Fruit fly (Drosophila melanogaster) whole organism, embryonic: Measurements from ENCODE around the gene Rabex-5.

Source experiments
- Adf1 ChIP-seq: fragments of 200-800 bp; sonication (Bioruptor generic); IDR thresholded peaks from 2 replicates; pipeline ENCODE4 v1.3.6; 2022; ENCODE audit warnings: missing biosample characterization, missing genetic modification characterization
- Awh ChIP-seq: fragments of 200-800 bp; sonication (Bioruptor generic); IDR thresholded peaks from 2 replicates; pipeline ENCODE4, ENCODE4 v1.3.6; 2022; ENCODE audit warnings: missing biosample characterization, missing genetic modification characterization
- B-H2 ChIP-seq: fragments of 200-800 bp; sonication (Bioruptor generic); optimal IDR thresholded peaks from 2 replicates; lab custom pipeline; 2018; ENCODE audit warnings: missing biosample characterization, mild to moderate bottlenecking, missing genetic modification characterization
- Bgb ChIP-seq: fragments of 200-800 bp; sonication (Bioruptor generic); IDR thresholded peaks from 2 replicates; pipeline ENCODE4 v1.3.6; 2022; ENCODE audit warnings: missing biosample characterization, missing genetic modification characterization; ENCODE audit not compliant: partially characterized antibody
- CG11723 ChIP-seq: fragments of 200-800 bp; sonication (Bioruptor generic); optimal IDR thresholded peaks from 2 replicates; lab custom pipeline; 2017; ENCODE audit warnings: missing biosample characterization, mild to moderate bottlenecking, missing genetic modification characterization
- CG12769 ChIP-seq: fragments of 200-800 bp; sonication (Bioruptor generic); optimal IDR thresholded peaks from 2 replicates; lab custom pipeline; 2019; ENCODE audit warnings: missing biosample characterization, mild to moderate bottlenecking, missing genetic modification characterization, moderate library complexity
- CG14014 ChIP-seq: fragments of 200-800 bp; sonication (Bioruptor generic); IDR thresholded peaks from 2 replicates; pipeline ENCODE4 v1.3.6; 2022; ENCODE audit warnings: missing biosample characterization, missing genetic modification characterization
- CG14965 ChIP-seq: fragments of 200-800 bp; sonication (Bioruptor generic); optimal IDR thresholded peaks from 2 replicates; lab custom pipeline; 2016; ENCODE audit warnings: missing biosample characterization, missing genetic modification characterization, borderline replicate concordance
- CG15479 ChIP-seq: fragments of 200-800 bp; sonication (Bioruptor generic); optimal IDR thresholded peaks from 3 replicates; lab custom pipeline; 2019; ENCODE audit warnings: missing biosample characterization, mild to moderate bottlenecking, missing genetic modification characterization, moderate library complexity
- CG2129 ChIP-seq: fragments of 200-800 bp; sonication (Bioruptor generic); IDR thresholded peaks from 2 replicates; pipeline ENCODE4 v1.3.6; 2022; ENCODE audit warnings: missing biosample characterization, missing genetic modification characterization; ENCODE audit not compliant: partially characterized antibody
- CG30403 ChIP-seq: fragments of 200-800 bp; sonication (Bioruptor generic); optimal IDR thresholded peaks from 3 replicates; lab custom pipeline; 2016; ENCODE audit warnings: missing biosample characterization, missing genetic modification characterization
- CG30431 ChIP-seq: fragments of 200-800 bp; sonication (Bioruptor generic); optimal IDR thresholded peaks from 2 replicates; lab custom pipeline; 2017; ENCODE audit warnings: missing biosample characterization, missing genetic modification characterization
- CG3407 ChIP-seq: fragments of 200-800 bp; sonication (Bioruptor generic); optimal IDR thresholded peaks from 2 replicates; lab custom pipeline; 2018; ENCODE audit warnings: missing biosample characterization, mild to moderate bottlenecking, missing genetic modification characterization
- CG4424 ChIP-seq: fragments of 200-800 bp; sonication (Bioruptor generic); optimal IDR thresholded peaks from 3 replicates; lab custom pipeline; 2016; ENCODE audit warnings: missing biosample characterization, missing genetic modification characterization
- CG4617 ChIP-seq: fragments of 200-800 bp; sonication (Bioruptor generic); optimal IDR thresholded peaks from 3 replicates; lab custom pipeline; 2016; ENCODE audit warnings: missing biosample characterization, missing genetic modification characterization, borderline replicate concordance
- CG7372 ChIP-seq: fragments of 200-800 bp; sonication (Bioruptor generic); IDR thresholded peaks from 2 replicates; pipeline ENCODE4 v1.3.6; 2022; ENCODE audit warnings: missing biosample characterization, missing genetic modification characterization
- CG9876 ChIP-seq: fragments of 200-800 bp; sonication (Bioruptor generic); optimal IDR thresholded peaks from 2 replicates; lab custom pipeline; 2016; ENCODE audit warnings: missing biosample characterization, missing genetic modification characterization
- Chrac-16 ChIP-seq: fragments of 200-800 bp; sonication (Bioruptor generic); optimal IDR thresholded peaks from 3 replicates; lab custom pipeline; 2016; ENCODE audit warnings: missing biosample characterization, missing genetic modification characterization
- Dll ChIP-seq: fragments of 200-800 bp; sonication (Bioruptor generic); IDR thresholded peaks from 4 replicates; pipeline ENCODE4 v1.3.6; 2022; ENCODE audit warnings: missing biosample characterization, missing genetic modification characterization; ENCODE audit not compliant: partially characterized antibody
- Dref ChIP-seq: fragments of 200-800 bp; sonication (Bioruptor generic); IDR thresholded peaks from 2 replicates; pipeline ENCODE4 v1.3.6; 2022; ENCODE audit warnings: missing biosample characterization, missing genetic modification characterization
- Elba2 ChIP-seq: fragments of 200-800 bp; sonication (Bioruptor generic); optimal IDR thresholded peaks from 3 replicates; lab custom pipeline; 2016; ENCODE audit warnings: missing biosample characterization, missing genetic modification characterization
- Fer3 ChIP-seq: fragments of 200-800 bp; sonication (Bioruptor generic); optimal IDR thresholded peaks from 2 replicates; lab custom pipeline; 2018; ENCODE audit warnings: missing biosample characterization, mild to moderate bottlenecking, missing genetic modification characterization, moderate library complexity
- HmgD ChIP-seq: fragments of 200-800 bp; sonication (Bioruptor generic); optimal IDR thresholded peaks from 3 replicates; lab custom pipeline; 2016; ENCODE audit warnings: missing biosample characterization, missing genetic modification characterization
- Hmx ChIP-seq: fragments of 200-800 bp; sonication (Bioruptor generic); optimal IDR thresholded peaks from 2 replicates; lab custom pipeline; 2016; ENCODE audit warnings: missing biosample characterization, missing genetic modification characterization
- Hr39 ChIP-seq: fragments of >200 bp; optimal IDR thresholded peaks from 2 replicates; lab custom pipeline; 2017
- Lim3 ChIP-seq: fragments of 200-800 bp; sonication (Bioruptor generic); IDR thresholded peaks from 2 replicates; pipeline ENCODE4 v1.3.6; 2022; ENCODE audit warnings: missing biosample characterization, missing genetic modification characterization
- Meics ChIP-seq: fragments of 200-800 bp; sonication (Bioruptor generic); optimal IDR thresholded peaks from 2 replicates; lab custom pipeline; 2017; ENCODE audit warnings: missing biosample characterization, mild to moderate bottlenecking, missing genetic modification characterization
- Nf-YA ChIP-seq: fragments of 200-800 bp; sonication (Bioruptor generic); IDR thresholded peaks from 2 replicates; pipeline ENCODE4 v1.3.6; 2022; ENCODE audit warnings: missing biosample characterization, missing genetic modification characterization
- PHDP ChIP-seq: fragments of 200-800 bp; sonication (Bioruptor generic); optimal IDR thresholded peaks from 3 replicates; lab custom pipeline; 2018; ENCODE audit warnings: missing biosample characterization, mild to moderate bottlenecking, missing genetic modification characterization, moderate library complexity
- Scr ChIP-seq: fragments of 200-800 bp; sonication (Bioruptor generic); IDR thresholded peaks from 2 replicates; pipeline ENCODE4 v1.3.6; 2022; ENCODE audit warnings: missing biosample characterization, missing genetic modification characterization; ENCODE audit not compliant: partially characterized antibody
- Sin3A ChIP-seq: fragments of >200 bp; optimal IDR thresholded peaks from 2 replicates; lab custom pipeline; 2018
- Spps ChIP-seq: fragments of 200-800 bp; sonication (Bioruptor generic); optimal IDR thresholded peaks from 2 replicates; lab custom pipeline; 2018; ENCODE audit warnings: missing biosample characterization, mild to moderate bottlenecking, missing genetic modification characterization
- Trl ChIP-seq, 3 experiments: fragments of >200 bp in 2 of 3; fragments of 200-800 bp in 1 of 3; sonication (Bioruptor generic) in 1 of 3; optimal IDR thresholded peaks; 2 replicates in 1 of 3; 3 replicates in 2 of 3; lab custom pipeline; 2016 to 2017; ENCODE audit warnings: missing biosample characterization in 1 of 3, missing genetic modification characterization in 1 of 3
- ab ChIP-seq: fragments of 200-800 bp; sonication (Bioruptor generic); optimal IDR thresholded peaks from 2 replicates; lab custom pipeline; 2016; ENCODE audit warnings: missing biosample characterization, missing genetic modification characterization
- eyg ChIP-seq: fragments of 200-800 bp; sonication (Bioruptor generic); optimal IDR thresholded peaks from 3 replicates; lab custom pipeline; 2016; ENCODE audit warnings: missing biosample characterization, missing genetic modification characterization
- fd64A ChIP-seq: fragments of 200-800 bp; sonication (Bioruptor generic); optimal IDR thresholded peaks from 3 replicates; lab custom pipeline; 2018; ENCODE audit warnings: missing biosample characterization, mild to moderate bottlenecking, missing genetic modification characterization
- gfzf ChIP-seq: fragments of 200-800 bp; sonication (Bioruptor generic); optimal IDR thresholded peaks from 2 replicates; lab custom pipeline; 2016; ENCODE audit warnings: missing biosample characterization, mild to moderate bottlenecking, missing genetic modification characterization, moderate library complexity
- gsb ChIP-seq: fragments of 200-800 bp; sonication (Bioruptor generic); IDR thresholded peaks from 2 replicates; pipeline ENCODE4 v1.3.6; 2022; ENCODE audit warnings: missing biosample characterization, missing genetic modification characterization
- hbn ChIP-seq: fragments of 200-800 bp; sonication (Bioruptor generic); IDR thresholded peaks from 2 replicates; pipeline ENCODE4 v1.3.6; 2022; ENCODE audit warnings: missing biosample characterization, missing genetic modification characterization; ENCODE audit not compliant: partially characterized antibody
- jigr1 ChIP-seq: fragments of 200-800 bp; sonication (Bioruptor generic); IDR thresholded peaks from 3 replicates; pipeline ENCODE4 v1.3.6; 2022; ENCODE audit warnings: missing biosample characterization, missing genetic modification characterization
- jumu ChIP-seq: fragments of 200-800 bp; sonication (Bioruptor generic); optimal IDR thresholded peaks from 3 replicates; lab custom pipeline; 2016; ENCODE audit warnings: missing biosample characterization, missing genetic modification characterization
- klu ChIP-seq: fragments of 200-800 bp; sonication (Bioruptor generic); IDR thresholded peaks from 2 replicates; pipeline ENCODE4 v1.3.6; 2022; ENCODE audit warnings: missing biosample characterization, missing genetic modification characterization
- luna ChIP-seq: fragments of 200-800 bp; sonication (Bioruptor generic); optimal IDR thresholded peaks from 2 replicates; lab custom pipeline; 2016; ENCODE audit warnings: missing biosample characterization, missing genetic modification characterization
- pan ChIP-seq, 4 experiments: fragments of >200 bp in 3 of 4; fragments of 200-800 bp in 1 of 4; sonication (Bioruptor generic) in 1 of 4; optimal IDR thresholded peaks in 3 of 4; IDR thresholded peaks in 1 of 4; 2 replicates each; pipeline versions ENCODE4 v1.3.6 to Lab custom; 2017 to 2022; ENCODE audit warnings: missing biosample characterization in 2 of 4, missing genetic modification characterization in 2 of 4, mixed read lengths in 1 of 4
- sens-2 ChIP-seq: fragments of 200-800 bp; sonication (Bioruptor generic); IDR thresholded peaks from 2 replicates; pipeline ENCODE4 v1.3.6; 2022; ENCODE audit warnings: missing biosample characterization, missing genetic modification characterization
- tin ChIP-seq: fragments of 200-800 bp; sonication (Bioruptor generic); optimal IDR thresholded peaks from 3 replicates; lab custom pipeline; 2016; ENCODE audit warnings: missing biosample characterization, missing genetic modification characterization
- unc-4 ChIP-seq: fragments of 200-800 bp; sonication (Bioruptor generic); IDR thresholded peaks from 2 replicates; pipeline ENCODE4 v1.3.6; 2022; ENCODE audit warnings: missing biosample characterization, missing genetic modification characterization; ENCODE audit not compliant: partially characterized antibody
- vnd ChIP-seq: fragments of 200-800 bp; sonication (Bioruptor generic); IDR thresholded peaks from 3 replicates; pipeline ENCODE4 v1.3.6; 2022; ENCODE audit warnings: missing biosample characterization, missing genetic modification characterization; ENCODE audit not compliant: partially characterized antibody
- wek ChIP-seq: fragments of 200-800 bp; sonication (Bioruptor generic); optimal IDR thresholded peaks from 3 replicates; lab custom pipeline; 2018; ENCODE audit warnings: missing biosample characterization, mild to moderate bottlenecking, missing genetic modification characterization, moderate library complexity
- zfh1 ChIP-seq: fragments of 200-800 bp; sonication (Bioruptor generic); IDR thresholded peaks from 3 replicates; pipeline ENCODE4 v1.3.6; 2022; ENCODE audit warnings: missing biosample characterization, missing genetic modification characterization

Rabex-5 gene

DNA sequence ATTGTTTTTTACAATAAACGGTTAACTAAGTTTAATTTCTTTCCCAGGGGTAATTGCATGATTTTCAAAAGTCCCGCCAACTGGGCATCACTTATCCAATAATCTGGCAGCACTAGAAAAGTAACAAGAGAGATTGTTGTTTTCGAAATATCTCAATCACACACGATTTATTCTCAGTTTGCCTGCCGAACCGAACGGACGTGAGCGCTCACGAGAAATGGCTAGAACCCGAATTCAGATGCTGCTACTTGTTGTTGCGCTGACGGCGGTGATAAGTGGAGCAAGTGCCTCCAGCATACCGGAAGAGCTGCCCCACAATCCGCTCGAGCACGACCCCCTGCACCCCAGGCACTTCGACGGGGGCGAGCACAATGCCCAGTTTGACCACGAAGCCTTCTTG, 2.8 kb downstream of the Rabex-5 start, which contains the start of gene scf (continued):
- TF ChIP-seq hbn (GFP tag; lab: Robert Waterston, UW) (no peak), CG2129 (GFP tag; lab: Robert Waterston, UW) (no peak), Trl (optimal IDR thresholded peaks at IDR 0.05; lab: Kevin White, UChicago) (peak in 1 of 2 experiments; percentile 34), Trl (GFP tag; optimal IDR thresholded peaks at IDR 0.05; lab: Kevin White, UChicago) (peak; percentile 9), Dll (peak; percentile 58; the same call in 3 of the 4 replicates), zfh1 (GFP tag; lab: Robert Waterston, UW) (no peak), eyg (GFP tag; lab: Kevin White, UChicago) (no peak), sens-2 (0 out of 2 replicates have a peak, but pooled peaks have one; percentile 11), Fer3 (tag; lab: Kevin White, UChicago) (no peak), ab (GFP tag; lab: Kevin White, UChicago) (no peak), wek (GFP tag; lab: Kevin White, UChicago) (no peak), jumu (GFP tag; lab: Kevin White, UChicago) (no peak), Hmx (GFP tag; lab: Kevin White, UChicago) (no peak), Bgb (GFP tag; lab: Robert Waterston, UW) (peak; percentile 49), CG30431 (GFP tag; lab: Kevin White, UChicago) (no peak), Elba2 (GFP tag; lab: Kevin White, UChicago) (no peak), Meics (no peak), Sin3A (lab: Kevin White, UChicago) (no peak), CG11723 (GFP tag; lab: Kevin White, UChicago) (no peak), Hr39 (lab: Kevin White, UChicago) (no peak), Dref (GFP tag; lab: Robert Waterston, UW) (0 out of 2 replicates have a peak, but pooled peaks have one; percentile 1), tin (GFP tag; lab: Kevin White, UChicago) (no peak), PHDP (tag; lab: Kevin White, UChicago) (no peak), CG30403 (GFP tag; lab: Kevin White, UChicago) (no peak), gfzf (GFP tag; lab: Kevin White, UChicago) (peak; percentile 16), luna (GFP tag; lab: Kevin White, UChicago) (no peak), CG14014 (GFP tag; lab: Robert Waterston, UW) (0 out of 2 replicates have a peak, but pooled peaks have one; percentile 34), CG3407 (GFP tag; lab: Kevin White, UChicago) (no peak), CG4617 (GFP tag; lab: Kevin White, UChicago) (no peak), pan (optimal IDR thresholded peaks at IDR 0.05; lab: Kevin White, UChicago) (no peak), pan (GFP tag; optimal IDR thresholded peaks at IDR 0.05 in 1 of 2, IDR thresholded peaks at IDR 0.05 in 1 of 2) (peak in 1 of 2 experiments; percentile 37), CG15479 (GFP tag; lab: Kevin White, UChicago) (no peak), CG9876 (GFP tag; lab: Kevin White, UChicago) (no peak), vnd (GFP tag; lab: Robert Waterston, UW) (peak; percentile 44; the same call in 1 of the 3 replicates), klu (GFP tag; lab: Robert Waterston, UW) (no peak), HmgD (GFP tag; lab: Kevin White, UChicago) (no peak), CG12769 (tag; lab: Kevin White, UChicago) (no peak), CG14965 (GFP tag; lab: Kevin White, UChicago) (no peak), Lim3 (no peak), B-H2 (GFP tag; lab: Kevin White, UChicago) (no peak), gsb (GFP tag; lab: Robert Waterston, UW) (0 out of 2 replicates have a peak, but pooled peaks have one; percentile 28), Spps (tag; lab: Kevin White, UChicago) (no peak), CG4424 (GFP tag; lab: Kevin White, UChicago) (no peak), unc-4 (GFP tag; lab: Robert Waterston, UW) (peak; percentile 42; the same call in 1 of the 2 replicates), Awh (GFP tag; lab: Robert Waterston, UW) (0 out of 2 replicates have a peak, but pooled peaks have one; percentile 30), Nf-YA (GFP tag; lab: Robert Waterston, UW) (no peak), Scr (GFP tag; lab: Robert Waterston, UW) (peak; percentile 37; the same call in 1 of the 2 replicates), jigr1 (GFP tag; lab: Robert Waterston, UW) (no peak), Chrac-16 (no peak), Adf1 (GFP tag; lab: Robert Waterston, UW) (no peak; the same call in 1 of the 2 replicates), CG7372 (GFP tag; lab: Robert Waterston, UW) (no peak), fd64A (GFP tag; lab: Kevin White, UChicago) (no peak)
